Worm (Caenorhabditis elegans): Measurements from ENCODE around the gene nmat-1.

- TF ChIP-seq mab-5 (tag; optimal IDR thresholded peaks at IDR 0.05) (no peak), elt-3 (tag; optimal IDR thresholded peaks at IDR 0.05) (no peak), ztf-11 (tag; optimal IDR thresholded peaks at IDR 0.05) (no peak), nhr-28 (tag; optimal IDR thresholded peaks at IDR 0.05) (no peak), nhr-76 (tag; optimal IDR thresholded peaks at IDR 0.05) (no peak), flh-1 (GFP tag; optimal IDR thresholded peaks at IDR 0.05) (no peak), unc-62 (GFP tag; optimal IDR thresholded peaks at IDR 0.05) (no peak), lin-32 (GFP tag; optimal IDR thresholded peaks at IDR 0.05) (no peak), nhr-237 (tag; optimal IDR thresholded peaks at IDR 0.05) (no peak), unc-39 (tag; optimal IDR thresholded peaks at IDR 0.05) (no peak), lsy-2 (tag; optimal IDR thresholded peaks at IDR 0.05) (no peak), M03D4.4 (tag; optimal IDR thresholded peaks at IDR 0.05) (no peak)
Observed at ce11 chrX:11987900-11988364, 29.9 kb downstream of the nmat-1 start, which contains the start of gene C49F5.6.

Data from whole organism, mixed stage, embryonic.